Fruit fly (Drosophila melanogaster) whole organism, pupa: ENCODE data around the gene CD98hc.

Experiments used
- CG10348 ChIP-seq: fragments of 200-800 bp; sonication (Bioruptor generic); IDR thresholded peaks from 2 replicates; pipeline ENCODE4 v1.3.6; 2022; ENCODE audit warnings: missing biosample characterization, missing genetic modification characterization
- CG12605 ChIP-seq: fragments of 200-800 bp; sonication (Bioruptor generic); IDR thresholded peaks from 2 replicates; pipeline ENCODE4 v1.3.6; 2022; ENCODE audit warnings: missing biosample characterization, missing genetic modification characterization
- CG13204 ChIP-seq: fragments of 200-800 bp; sonication (Bioruptor generic); optimal IDR thresholded peaks from 2 replicates; lab custom pipeline; 2018; ENCODE audit warnings: missing biosample characterization, mild to moderate bottlenecking, missing genetic modification characterization, moderate library complexity
- CG14655 ChIP-seq: fragments of 200-800 bp; sonication (Bioruptor generic); optimal IDR thresholded peaks from 3 replicates; lab custom pipeline; 2017; ENCODE audit warnings: mild to moderate bottlenecking, missing biosample characterization, missing genetic modification reagents, missing genetic modification characterization
- CG15710 ChIP-seq: fragments of 200-800 bp; sonication (Bioruptor generic); optimal IDR thresholded peaks from 2 replicates; lab custom pipeline; 2018; ENCODE audit warnings: missing biosample characterization, mild to moderate bottlenecking, missing genetic modification characterization, moderate library complexity
- CG17806 ChIP-seq: fragments of 200-800 bp; sonication (Bioruptor generic); optimal IDR thresholded peaks from 2 replicates; lab custom pipeline; 2018; ENCODE audit warnings: missing biosample characterization, mild to moderate bottlenecking, missing genetic modification characterization, moderate library complexity
- CG32121 ChIP-seq: fragments of 200-800 bp; sonication (Bioruptor generic); IDR thresholded peaks from 2 replicates; pipeline ENCODE4 v1.3.6; 2022; ENCODE audit warnings: missing biosample characterization, missing genetic modification characterization
- CG34367 ChIP-seq: fragments of 200-800 bp; sonication (Bioruptor generic); optimal IDR thresholded peaks from 2 replicates; lab custom pipeline; 2018; ENCODE audit warnings: missing biosample characterization, mild to moderate bottlenecking, missing genetic modification characterization
- CG4496 ChIP-seq: fragments of 200-800 bp; sonication (Bioruptor generic); IDR thresholded peaks from 3 replicates; pipeline ENCODE4 v1.3.6; 2022; ENCODE audit warnings: missing biosample characterization, missing genetic modification characterization
- CG8159 ChIP-seq: fragments of 200-800 bp; sonication (Bioruptor generic); optimal IDR thresholded peaks from 3 replicates; lab custom pipeline; 2018; ENCODE audit warnings: missing biosample characterization, mild to moderate bottlenecking, missing genetic modification characterization, moderate library complexity
- CG8301 ChIP-seq: fragments of 200-800 bp; sonication (Bioruptor generic); optimal IDR thresholded peaks from 2 replicates; lab custom pipeline; 2018; ENCODE audit warnings: missing biosample characterization, mild to moderate bottlenecking, missing genetic modification characterization
- CG9948 ChIP-seq: fragments of 200-800 bp; sonication (Bioruptor generic); optimal IDR thresholded peaks from 2 replicates; lab custom pipeline; 2018; ENCODE audit warnings: missing biosample characterization, mild to moderate bottlenecking, missing genetic modification characterization, moderate library complexity
- D1 ChIP-seq: fragments of 200-800 bp; sonication (Bioruptor generic); optimal IDR thresholded peaks from 2 replicates; lab custom pipeline; 2018; ENCODE audit warnings: missing biosample characterization, mild to moderate bottlenecking, missing genetic modification characterization, moderate library complexity
- EcR ChIP-seq: fragments of 200-800 bp; sonication (Bioruptor generic); optimal IDR thresholded peaks from 3 replicates; lab custom pipeline; 2019; ENCODE audit warnings: missing biosample characterization, missing genetic modification characterization, mild to moderate bottlenecking, moderate library complexity, missing genetic modification reagents
- Ets98B ChIP-seq: fragments of 200-800 bp; sonication (Bioruptor generic); IDR thresholded peaks from 2 replicates; pipeline ENCODE4 v1.3.6; 2022; ENCODE audit warnings: missing biosample characterization, missing genetic modification characterization
- Pif1A ChIP-seq: fragments of 200-800 bp; sonication (Bioruptor generic); optimal IDR thresholded peaks from 3 replicates; lab custom pipeline; 2016; ENCODE audit warnings: missing biosample characterization, missing genetic modification characterization
- Pif1B ChIP-seq: fragments of 200-800 bp; sonication (Bioruptor generic); optimal IDR thresholded peaks from 3 replicates; lab custom pipeline; 2016; ENCODE audit warnings: missing biosample characterization, missing genetic modification characterization
- Snoo ChIP-seq: fragments of 200-800 bp; sonication (Bioruptor generic); optimal IDR thresholded peaks from 3 replicates; lab custom pipeline; 2017; ENCODE audit warnings: missing biosample characterization, mild to moderate bottlenecking, missing genetic modification characterization, inconsistent platforms
- fd96Ca ChIP-seq: fragments of 200-800 bp; sonication (Bioruptor generic); IDR thresholded peaks from 3 replicates; pipeline ENCODE4 v1.3.6; 2022; ENCODE audit warnings: missing biosample characterization, missing genetic modification characterization
- gl ChIP-seq: fragments of 200-800 bp; sonication (Bioruptor generic); optimal IDR thresholded peaks from 2 replicates; lab custom pipeline; 2018; ENCODE audit warnings: missing biosample characterization, mild to moderate bottlenecking, missing genetic modification characterization
- rn ChIP-seq: fragments of 200-800 bp; sonication (Bioruptor generic); IDR thresholded peaks from 2 replicates; pipeline ENCODE4 v1.3.6; 2022; ENCODE audit warnings: missing biosample characterization, missing genetic modification characterization

Gene CD98hc

DNA sequence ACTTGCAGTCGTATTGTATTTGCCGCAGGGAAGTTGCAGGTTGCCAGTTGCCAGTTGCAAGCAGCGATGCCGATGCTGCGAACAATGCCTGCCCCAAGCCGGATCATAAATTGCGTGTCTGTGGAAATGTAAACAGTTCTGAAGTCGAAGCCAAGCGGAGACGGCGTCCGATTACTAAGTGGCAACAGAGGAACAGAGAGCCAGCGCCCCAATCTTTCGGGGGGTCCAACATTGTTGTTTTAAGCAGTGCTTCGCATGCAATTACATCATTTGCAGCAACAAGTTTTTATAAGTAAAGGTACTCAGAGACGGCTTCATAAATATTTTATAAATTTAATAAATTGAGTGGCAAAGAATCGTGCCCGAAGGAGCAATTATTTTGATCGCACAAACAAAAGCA, 23.8 kb downstream of the CD98hc start:
- TF ChIP-seq CG8159 (tag; lab: Kevin White, UChicago): no peak
- TF ChIP-seq CG13204 (GFP tag; lab: Kevin White, UChicago): peak; percentile 10

DNA sequence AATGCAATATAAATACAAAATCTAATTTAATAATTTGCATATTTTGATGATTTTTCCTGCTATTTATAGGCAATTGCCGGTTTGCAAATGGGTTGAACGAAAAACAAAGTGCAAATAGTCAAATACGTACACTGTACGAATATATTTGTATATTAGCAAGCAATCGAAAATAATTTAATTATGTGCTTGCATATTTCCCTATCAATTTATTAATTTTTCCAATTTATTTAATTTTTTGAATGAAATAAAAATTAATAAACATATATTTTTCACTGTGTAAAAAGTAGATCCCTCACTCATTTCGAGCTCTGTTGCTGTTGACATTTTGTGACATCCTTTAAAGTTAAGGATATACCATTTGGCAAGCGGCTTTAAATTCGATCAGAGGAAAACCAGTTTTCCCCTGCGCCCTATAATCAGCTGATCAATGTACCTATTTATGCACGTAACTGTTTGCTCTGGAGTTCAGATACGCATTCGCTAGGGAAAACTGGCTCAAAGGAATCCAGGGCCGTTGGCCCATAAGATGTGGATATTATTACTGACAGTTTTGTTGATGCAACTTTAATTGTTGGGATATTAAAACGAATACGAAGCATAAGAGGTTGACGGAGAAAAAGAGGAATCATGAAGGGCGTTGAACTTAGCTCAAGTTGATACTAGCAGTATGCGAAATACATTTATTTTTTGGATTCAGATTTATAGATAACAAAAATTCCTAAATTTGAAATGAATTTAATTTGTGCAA, 25.0 kb downstream of the CD98hc start:
- TF ChIP-seq Pif1B (GFP tag; lab: Kevin White, UChicago) (no peak), CG14655 (GFP tag; lab: Kevin White, UChicago) (peak; percentile 60), CG9948 (tag; lab: Kevin White, UChicago) (peak; percentile 62), EcR (GFP tag; lab: Kevin White, UChicago) (peak; percentile 96), CG10348 (GFP tag; lab: Robert Waterston, UW) (no peak), Snoo (tag; lab: Kevin White, UChicago) (no peak), CG17806 (tag; lab: Kevin White, UChicago) (peak; percentile 68), CG4496 (0 out of 3 replicates have a peak, but pooled peaks have one; percentile 44), CG34367 (tag; lab: Kevin White, UChicago) (peak; percentile 22), D1 (tag; lab: Kevin White, UChicago) (peak; percentile 32), fd96Ca (GFP tag; lab: Robert Waterston, UW) (no peak), Pif1A (GFP tag; lab: Kevin White, UChicago) (peak; percentile 23), CG8159 (tag; lab: Kevin White, UChicago) (peak; percentile 75), CG15710 (tag; lab: Kevin White, UChicago) (peak; percentile 54), CG8301 (tag; lab: Kevin White, UChicago) (peak; percentile 16), CG13204 (GFP tag; lab: Kevin White, UChicago) (no peak), CG32121 (GFP tag; lab: Robert Waterston, UW) (no peak), CG12605 (GFP tag; lab: Robert Waterston, UW) (no peak), rn (GFP tag; lab: Robert Waterston, UW) (no peak), gl (tag; lab: Kevin White, UChicago) (no peak), Ets98B (no peak)

DNA sequence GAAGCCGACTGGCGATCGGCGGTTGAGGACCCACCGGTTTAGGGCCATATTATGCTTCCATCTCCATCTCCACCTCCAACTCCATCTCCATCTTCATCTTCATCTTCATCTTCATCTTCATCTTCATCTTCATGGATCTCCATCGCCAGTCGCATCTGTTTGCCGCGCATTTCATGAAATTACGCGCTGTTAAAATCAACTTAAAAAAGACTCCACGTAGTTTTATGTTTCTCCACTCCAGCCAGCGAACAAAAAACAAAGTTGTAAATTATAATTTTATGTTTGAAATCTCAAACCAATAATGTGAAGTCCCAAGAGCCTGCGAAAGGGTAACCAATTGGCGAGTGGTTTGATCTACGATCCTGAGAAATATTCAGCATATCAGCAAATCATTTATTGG, 28.1 kb downstream of the CD98hc start:
- TF ChIP-seq CG12605 (GFP tag; lab: Robert Waterston, UW) (no peak), Snoo (tag; lab: Kevin White, UChicago) (no peak)

DNA sequence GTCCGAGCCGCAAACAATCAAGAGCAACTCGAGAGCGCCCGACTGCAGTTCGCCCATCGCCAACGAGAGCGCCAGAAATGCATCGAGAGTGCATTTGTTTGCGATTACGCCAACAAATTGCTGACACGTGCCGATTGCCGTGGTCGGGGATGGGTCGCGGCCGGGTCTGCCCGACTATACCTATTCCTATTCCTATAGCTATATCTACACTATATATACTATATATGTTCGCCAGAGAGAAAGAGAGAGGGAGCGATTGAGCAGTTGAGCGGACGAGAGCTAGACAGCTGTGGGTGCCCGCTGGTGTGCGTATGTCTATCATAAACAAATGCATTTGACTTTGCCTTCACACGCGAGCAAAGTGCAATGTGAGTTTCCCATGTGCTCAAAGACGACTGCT, 30.9 kb downstream of the CD98hc start:
- TF ChIP-seq CG8159 (tag; lab: Kevin White, UChicago): no peak
- peak; percentile 31; the same call in 1 of the 2 replicates for TF ChIP-seq Ets98B
- TF ChIP-seq CG15710 (tag; lab: Kevin White, UChicago): no peak
- TF ChIP-seq CG32121 (GFP tag; lab: Robert Waterston, UW): peak; percentile 68
- TF ChIP-seq CG4496: peak; percentile 37; the same call in 1 of the 3 replicates
- peak; percentile 15 for TF ChIP-seq CG8301 (tag; lab: Kevin White, UChicago)
- TF ChIP-seq CG34367 (tag; lab: Kevin White, UChicago): no peak
- peak; percentile 32; the same call in 1 of the 2 replicates for TF ChIP-seq CG12605 (GFP tag; lab: Robert Waterston, UW)
- TF ChIP-seq CG14655 (GFP tag; lab: Kevin White, UChicago): peak; percentile 34
- TF ChIP-seq Pif1A (GFP tag; lab: Kevin White, UChicago): no peak

DNA sequence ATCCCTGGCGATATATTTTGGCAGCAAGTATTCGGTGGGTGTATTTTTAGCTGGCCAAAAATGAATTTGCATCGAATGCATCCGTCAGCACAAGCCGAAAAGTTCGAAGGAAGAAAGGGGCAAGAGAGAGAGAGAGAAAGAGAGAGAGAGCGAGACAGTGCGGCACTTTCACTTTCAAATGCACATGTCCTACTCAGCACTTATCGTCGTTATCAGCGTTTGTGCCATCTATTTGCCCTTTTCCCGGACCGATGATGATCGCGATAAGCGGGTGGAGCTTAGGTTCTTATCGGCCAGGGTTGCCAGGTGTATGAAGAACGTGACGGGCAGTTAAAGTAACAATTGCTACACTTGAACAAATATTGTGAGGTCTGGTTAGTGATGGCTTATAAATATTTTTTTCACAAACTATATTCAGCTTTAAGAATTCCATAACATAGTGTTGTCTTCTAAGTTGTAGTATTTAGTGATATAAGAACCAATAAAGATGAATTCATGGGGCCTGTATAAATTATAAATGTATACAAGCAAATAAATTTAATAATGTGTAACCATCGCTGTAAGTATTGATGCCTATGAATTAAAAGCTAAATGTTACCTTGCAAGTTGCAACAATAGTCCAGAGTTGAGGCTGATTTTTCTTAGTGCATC, 33.4 kb downstream of the CD98hc start:
- no peak for TF ChIP-seq EcR (GFP tag; lab: Kevin White, UChicago)
- TF ChIP-seq Snoo (tag; lab: Kevin White, UChicago): no peak
- TF ChIP-seq CG32121 (GFP tag; lab: Robert Waterston, UW): peak; percentile 26; the same call in 1 of the 2 replicates
- TF ChIP-seq CG15710 (tag; lab: Kevin White, UChicago): peak; percentile 1
- no peak for TF ChIP-seq CG13204 (GFP tag; lab: Kevin White, UChicago)
- TF ChIP-seq CG8301 (tag; lab: Kevin White, UChicago): peak; percentile 5
- peak; percentile 39 for TF ChIP-seq CG14655 (GFP tag; lab: Kevin White, UChicago)
- TF ChIP-seq, all 21 proteins: peak for 4

DNA sequence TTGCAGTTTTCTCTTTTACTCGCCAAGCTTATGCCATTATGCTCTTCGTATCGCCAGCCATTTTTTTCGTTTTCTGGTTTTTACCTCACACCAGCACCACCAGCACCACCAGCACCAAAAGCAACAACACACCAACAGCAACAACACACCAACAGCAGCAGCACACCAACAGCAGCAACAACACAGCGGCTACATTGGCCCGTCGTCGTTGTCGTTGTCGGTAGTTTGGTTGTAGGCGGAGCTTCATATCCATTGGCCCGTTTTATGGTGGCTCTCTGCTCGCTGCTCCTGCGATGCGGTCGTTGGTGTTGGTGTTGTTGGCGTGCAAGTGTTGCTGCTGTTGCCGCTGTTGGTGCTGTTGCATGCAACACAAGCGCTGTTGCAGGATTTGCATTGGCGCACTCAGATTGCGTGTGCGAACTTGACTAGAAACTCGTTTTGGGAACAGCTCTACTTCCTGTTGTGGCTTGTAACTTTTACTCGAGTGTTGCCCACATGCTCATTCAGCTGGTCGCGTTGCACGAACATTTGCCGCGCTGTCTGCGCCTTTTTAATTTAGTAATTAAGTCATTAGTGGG, 41.4 kb downstream of the CD98hc start:
- TF ChIP-seq CG13204 (GFP tag; lab: Kevin White, UChicago) (peak; percentile 30), gl (tag; lab: Kevin White, UChicago) (no peak), Pif1B (GFP tag; lab: Kevin White, UChicago) (no peak), CG32121 (GFP tag; lab: Robert Waterston, UW) (no peak), CG12605 (GFP tag; lab: Robert Waterston, UW) (no peak)
